Fruit fly (Drosophila melanogaster) whole organism, embryonic: Measurements from ENCODE around the gene CG8135.
A peak's percentile ranks its signal among the peaks of the same experiment; 100 is the strongest.

ENCODE experiments used
- Bgb ChIP-seq: fragments of 200-800 bp; sonication (Bioruptor generic); IDR thresholded peaks from 2 replicates; pipeline ENCODE4 v1.3.6; 2022; ENCODE audit warnings: missing biosample characterization, missing genetic modification characterization; ENCODE audit not compliant: partially characterized antibody
- Bteb2 ChIP-seq: fragments of 200-800 bp; sonication (Bioruptor generic); optimal IDR thresholded peaks from 2 replicates; lab custom pipeline; 2016; ENCODE audit warnings: missing biosample characterization, missing genetic modification characterization
- CG12659 ChIP-seq: fragments of 200-800 bp; sonication (Bioruptor generic); optimal IDR thresholded peaks from 3 replicates; lab custom pipeline; 2017; ENCODE audit warnings: mild to moderate bottlenecking, missing biosample characterization, missing genetic modification reagents, missing genetic modification characterization
- CG12744 ChIP-seq: fragments of 200-800 bp; sonication (Bioruptor generic); optimal IDR thresholded peaks from 2 replicates; lab custom pipeline; 2016; ENCODE audit warnings: missing biosample characterization, missing genetic modification characterization
- CG13624 ChIP-seq: fragments of 200-800 bp; sonication (Bioruptor generic); optimal IDR thresholded peaks from 2 replicates; lab custom pipeline; 2016; ENCODE audit warnings: missing biosample characterization, missing genetic modification characterization
- CG15601 ChIP-seq: fragments of 200-800 bp; sonication (Bioruptor generic); optimal IDR thresholded peaks from 3 replicates; lab custom pipeline; 2019; ENCODE audit warnings: missing biosample characterization, mild to moderate bottlenecking, missing genetic modification characterization, moderate library complexity
- CG16779 ChIP-seq: fragments of 200-800 bp; sonication (Bioruptor generic); IDR thresholded peaks from 2 replicates; pipeline ENCODE4 v1.3.6; 2022; ENCODE audit warnings: missing biosample characterization, missing genetic modification characterization
- CG17612 ChIP-seq: fragments of 200-800 bp; sonication (Bioruptor generic); IDR thresholded peaks from 2 replicates; pipeline ENCODE4 v1.3.6; 2022; ENCODE audit warnings: missing biosample characterization, missing genetic modification characterization
- CG17802 ChIP-seq: fragments of 200-800 bp; sonication (Bioruptor generic); optimal IDR thresholded peaks from 2 replicates; lab custom pipeline; 2018; ENCODE audit warnings: missing biosample characterization, mild to moderate bottlenecking, missing genetic modification characterization, moderate library complexity
- CG1792 ChIP-seq: fragments of 200-800 bp; sonication (Bioruptor generic); optimal IDR thresholded peaks from 2 replicates; lab custom pipeline; 2016; ENCODE audit warnings: missing biosample characterization, missing genetic modification characterization
- CG2116 ChIP-seq: fragments of 200-800 bp; sonication (Bioruptor generic); optimal IDR thresholded peaks from 3 replicates; lab custom pipeline; 2018; ENCODE audit warnings: missing biosample characterization, mild to moderate bottlenecking, missing genetic modification characterization
- CG5180 ChIP-seq: fragments of 200-800 bp; sonication (Bioruptor generic); optimal IDR thresholded peaks from 3 replicates; lab custom pipeline; 2017; ENCODE audit warnings: missing biosample characterization, missing genetic modification characterization, mild to moderate bottlenecking, moderate library complexity, missing genetic modification reagents
- CG7839 ChIP-seq: fragments of 200-800 bp; sonication (Bioruptor generic); optimal IDR thresholded peaks from 3 replicates; lab custom pipeline; 2018; ENCODE audit warnings: missing biosample characterization, mild to moderate bottlenecking, missing genetic modification characterization, moderate library complexity
- CG9437 ChIP-seq: fragments of 200-800 bp; sonication (Bioruptor generic); optimal IDR thresholded peaks from 2 replicates; lab custom pipeline; 2018; ENCODE audit warnings: missing biosample characterization, mild to moderate bottlenecking, missing genetic modification characterization
- CG9609 ChIP-seq: fragments of 200-800 bp; sonication (Bioruptor generic); optimal IDR thresholded peaks from 3 replicates; lab custom pipeline; 2016; ENCODE audit warnings: missing biosample characterization, missing genetic modification characterization
- CG9727 ChIP-seq: fragments of 200-800 bp; sonication (Bioruptor generic); optimal IDR thresholded peaks from 3 replicates; lab custom pipeline; 2017; ENCODE audit warnings: missing biosample characterization, mild to moderate bottlenecking, missing genetic modification characterization
- CG9817 ChIP-seq: fragments of 200-800 bp; sonication (Bioruptor generic); optimal IDR thresholded peaks from 2 replicates; lab custom pipeline; 2018; ENCODE audit warnings: missing biosample characterization, mild to moderate bottlenecking, missing genetic modification characterization, moderate library complexity
- Camta ChIP-seq: fragments of 200-800 bp; sonication (Bioruptor generic); optimal IDR thresholded peaks from 2 replicates; lab custom pipeline; 2016; ENCODE audit warnings: missing biosample characterization, missing genetic modification characterization
- Dip3 ChIP-seq: fragments of 200-800 bp; sonication (Bioruptor generic); optimal IDR thresholded peaks from 3 replicates; lab custom pipeline; 2016; ENCODE audit warnings: missing biosample characterization, missing genetic modification characterization
- Hr51 ChIP-seq, 2 experiments: fragments of 200-800 bp; sonication (Bioruptor generic); optimal IDR thresholded peaks; 2 replicates in 1 of 2; 3 replicates in 1 of 2; lab custom pipeline; 2016 to 2018; ENCODE audit warnings: missing biosample characterization in 2 of 2, missing genetic modification characterization in 2 of 2, mild to moderate bottlenecking in 1 of 2, moderate library complexity in 1 of 2
- Lpt ChIP-seq: fragments of >200 bp; optimal IDR thresholded peaks from 2 replicates; lab custom pipeline; 2018; ENCODE audit warnings: missing biosample characterization, missing genetic modification characterization
- Opbp ChIP-seq: fragments of 200-800 bp; sonication (Bioruptor generic); IDR thresholded peaks from 3 replicates; pipeline ENCODE4 v1.3.6; 2022; ENCODE audit warnings: missing biosample characterization, missing genetic modification characterization; ENCODE audit not compliant: partially characterized antibody
- Optix ChIP-seq: fragments of 200-800 bp; sonication (Bioruptor generic); IDR thresholded peaks from 3 replicates; pipeline ENCODE4 v1.3.6; 2022; ENCODE audit warnings: missing biosample characterization, missing genetic modification characterization
- Side ChIP-seq: fragments of 200-800 bp; sonication (Bioruptor generic); optimal IDR thresholded peaks from 2 replicates; lab custom pipeline; 2016; ENCODE audit warnings: missing biosample characterization, missing genetic modification characterization
- Sox102F ChIP-seq: fragments of 200-800 bp; sonication (Bioruptor generic); optimal IDR thresholded peaks from 2 replicates; lab custom pipeline; 2018; ENCODE audit warnings: missing biosample characterization, mild to moderate bottlenecking, missing genetic modification characterization, moderate library complexity
- Stat92E ChIP-seq, 3 experiments: fragments of >200 bp in 2 of 3; fragments of 200-800 bp in 1 of 3; sonication (Bioruptor generic) in 1 of 3; optimal IDR thresholded peaks; 2 replicates each; lab custom pipeline; 2017 to 2019; ENCODE audit warnings: missing biosample characterization in 3 of 3, missing genetic modification characterization in 3 of 3, mild to moderate bottlenecking in 1 of 3, moderate library complexity in 1 of 3
- Usf ChIP-seq: fragments of 200-800 bp; sonication (Bioruptor generic); optimal IDR thresholded peaks from 2 replicates; lab custom pipeline; 2017; ENCODE audit warnings: missing genotype, missing biosample characterization, missing genetic modification characterization
- al ChIP-seq: fragments of 200-800 bp; sonication (Bioruptor generic); IDR thresholded peaks from 2 replicates; pipeline ENCODE4 v1.3.6; 2022; ENCODE audit warnings: missing biosample characterization, missing genetic modification characterization
- corto ChIP-seq: fragments of 200-800 bp; sonication (Bioruptor generic); optimal IDR thresholded peaks from 2 replicates; lab custom pipeline; 2016; ENCODE audit warnings: missing biosample characterization, mild to moderate bottlenecking, missing genetic modification characterization, moderate library complexity
- ftz-f1 ChIP-seq: fragments of 200-800 bp; sonication (Bioruptor generic); optimal IDR thresholded peaks from 2 replicates; lab custom pipeline; 2016; ENCODE audit warnings: missing biosample characterization, missing genetic modification characterization
- hbn ChIP-seq: fragments of 200-800 bp; sonication (Bioruptor generic); IDR thresholded peaks from 2 replicates; pipeline ENCODE4 v1.3.6; 2022; ENCODE audit warnings: missing biosample characterization, missing genetic modification characterization; ENCODE audit not compliant: partially characterized antibody
- hkb ChIP-seq, 2 experiments: fragments of 200-800 bp in 1 of 2; fragments of >200 bp in 1 of 2; sonication (Bioruptor generic) in 1 of 2; IDR thresholded peaks in 1 of 2; optimal IDR thresholded peaks in 1 of 2; 2 replicates each; pipeline versions ENCODE4 v1.3.6 to Lab custom; 2017 to 2022; ENCODE audit warnings: missing biosample characterization in 1 of 2, missing genetic modification characterization in 1 of 2
- hth ChIP-seq: fragments of >200 bp; optimal IDR thresholded peaks from 2 replicates; lab custom pipeline; 2017; ENCODE audit warnings: inconsistent platforms
- kah ChIP-seq: fragments of 200-800 bp; sonication (Bioruptor generic); optimal IDR thresholded peaks from 2 replicates; lab custom pipeline; 2018; ENCODE audit warnings: missing biosample characterization, mild to moderate bottlenecking, missing genetic modification characterization
- lbe ChIP-seq: fragments of 200-800 bp; sonication (Bioruptor generic); optimal IDR thresholded peaks from 2 replicates; lab custom pipeline; 2016; ENCODE audit warnings: missing biosample characterization, mild to moderate bottlenecking, missing genetic modification characterization
- org-1 ChIP-seq: fragments of 200-800 bp; sonication (Bioruptor generic); optimal IDR thresholded peaks from 2 replicates; lab custom pipeline; 2017; ENCODE audit warnings: missing biosample characterization, missing genetic modification characterization
- pfk ChIP-seq: fragments of 200-800 bp; sonication (Bioruptor generic); optimal IDR thresholded peaks from 2 replicates; lab custom pipeline; 2018; ENCODE audit warnings: missing biosample characterization, mild to moderate bottlenecking, missing genetic modification characterization, moderate library complexity
- pho ChIP-seq: fragments of 200-800 bp; sonication (Bioruptor generic); optimal IDR thresholded peaks from 2 replicates; lab custom pipeline; 2016; ENCODE audit warnings: missing biosample characterization, missing genetic modification characterization
- pnt ChIP-seq: fragments of 200-800 bp; sonication (Bioruptor generic); optimal IDR thresholded peaks from 3 replicates; lab custom pipeline; 2016; ENCODE audit warnings: missing biosample characterization, missing genetic modification characterization
- pzg ChIP-seq: fragments of 200-800 bp; sonication (Bioruptor generic); optimal IDR thresholded peaks from 3 replicates; lab custom pipeline; 2018; ENCODE audit warnings: missing biosample characterization, mild to moderate bottlenecking, missing genetic modification characterization, moderate library complexity
- sc ChIP-seq, 3 experiments: fragments of >200 bp in 2 of 3; fragments of 200-800 bp in 1 of 3; sonication (Bioruptor generic) in 1 of 3; optimal IDR thresholded peaks; 2 replicates in 2 of 3; 3 replicates in 1 of 3; lab custom pipeline; 2017; ENCODE audit warnings: mild to moderate bottlenecking in 1 of 3, missing biosample characterization in 1 of 3, missing genetic modification characterization in 1 of 3, missing genetic modification reagents in 1 of 3
- so ChIP-seq: fragments of 200-800 bp; sonication (Bioruptor generic); IDR thresholded peaks from 3 replicates; pipeline ENCODE4 v1.3.6; 2022; ENCODE audit warnings: missing biosample characterization, missing genetic modification characterization
- sr ChIP-seq: fragments of 200-800 bp; sonication (Bioruptor generic); IDR thresholded peaks from 3 replicates; pipeline ENCODE4 v1.3.6; 2022; ENCODE audit warnings: missing biosample characterization, missing genetic modification characterization
- stc ChIP-seq: fragments of 200-800 bp; sonication (Bioruptor generic); IDR thresholded peaks from 2 replicates; pipeline ENCODE4 v1.3.6; 2022; ENCODE audit warnings: missing biosample characterization, missing genetic modification characterization
- toy ChIP-seq: fragments of 200-800 bp; sonication (Bioruptor generic); IDR thresholded peaks from 2 replicates; pipeline ENCODE4 v1.3.6; 2022; ENCODE audit warnings: missing biosample characterization, missing genetic modification characterization
- ttk ChIP-seq: fragments of 200-800 bp; sonication (Bioruptor generic); IDR thresholded peaks from 2 replicates; pipeline ENCODE4 v2.1.2; 2022; ENCODE audit warnings: missing biosample characterization, missing genetic modification characterization
- wdn ChIP-seq: fragments of 200-800 bp; sonication (Bioruptor generic); IDR thresholded peaks from 2 replicates; pipeline ENCODE4 v1.3.6; 2022; ENCODE audit warnings: missing biosample characterization, missing genetic modification characterization
- zen ChIP-seq: fragments of 200-800 bp; sonication (Bioruptor generic); optimal IDR thresholded peaks from 3 replicates; lab custom pipeline; 2018; ENCODE audit warnings: missing biosample characterization, mild to moderate bottlenecking, missing genetic modification characterization, moderate library complexity
- zfh1 ChIP-seq: fragments of 200-800 bp; sonication (Bioruptor generic); IDR thresholded peaks from 3 replicates; pipeline ENCODE4 v1.3.6; 2022; ENCODE audit warnings: missing biosample characterization, missing genetic modification characterization

Gene CG8135

dm6 chr3R:9393542-9394025 lies 10.6 kb upstream of the CG8135 start (continued):
- TF ChIP-seq Sox102F (peak; percentile 59), Usf (peak; percentile 21), ttk (GFP tag; lab: Robert Waterston, UW) (peak; percentile 54; the same call in 1 of the 2 replicates), CG17612 (GFP tag; lab: Robert Waterston, UW) (0 out of 2 replicates have a peak, but pooled peaks have one; percentile 39), CG15601 (tag; lab: Kevin White, UChicago) (peak; percentile 82), pho (GFP tag; lab: Kevin White, UChicago) (no peak), Bgb (GFP tag; lab: Robert Waterston, UW) (no peak), CG5180 (no peak), CG9817 (tag; lab: Kevin White, UChicago) (peak; percentile 33), CG16779 (GFP tag; lab: Robert Waterston, UW) (0 out of 2 replicates have a peak, but pooled peaks have one; percentile 24), CG12659 (GFP tag; lab: Kevin White, UChicago) (peak; percentile 47), zfh1 (GFP tag; lab: Robert Waterston, UW) (peak; percentile 76), Optix (GFP tag; lab: Robert Waterston, UW) (0 out of 3 replicates have a peak, but pooled peaks have one; percentile 35), CG2116 (peak; percentile 46), sr (GFP tag; lab: Robert Waterston, UW) (no peak; the same call in 2 of the 3 replicates), org-1 (peak; percentile 42), pfk (no peak), Dip3 (GFP tag; lab: Kevin White, UChicago) (no peak), toy (no peak), stc (peak; percentile 53; the same call in 1 of the 2 replicates), pzg (GFP tag; lab: Kevin White, UChicago) (no peak), CG7839 (tag; lab: Kevin White, UChicago) (peak; percentile 76), Opbp (GFP tag; lab: Robert Waterston, UW) (no peak), al (GFP tag; lab: Robert Waterston, UW) (peak; percentile 22; the same call in 1 of the 2 replicates), Lpt (GFP tag; lab: Kevin White, UChicago) (no peak), CG9437 (GFP tag; lab: Kevin White, UChicago) (peak; percentile 34), CG9727 (GFP tag; lab: Kevin White, UChicago) (peak; percentile 82), Stat92E (GFP tag; optimal IDR thresholded peaks at IDR 0.05; lab: Kevin White, UChicago) (peak in 1 of 3 experiments; percentile 7), CG1792 (no peak), hbn (GFP tag; lab: Robert Waterston, UW) (no peak), so (GFP tag; lab: Robert Waterston, UW) (peak; percentile 80), hkb (optimal IDR thresholded peaks at IDR 0.05; lab: Kevin White, UChicago) (no peak), hkb (GFP tag; IDR thresholded peaks at IDR 0.05; lab: Robert Waterston, UW) (peak; percentile 75), Side (GFP tag; lab: Kevin White, UChicago) (peak; percentile 29), kah (GFP tag; lab: Kevin White, UChicago) (peak; percentile 64), CG12744 (no peak), corto (GFP tag; lab: Kevin White, UChicago) (peak; percentile 59), ftz-f1 (GFP tag; lab: Kevin White, UChicago) (no peak), CG13624 (GFP tag; lab: Kevin White, UChicago) (no peak), CG17802 (tag; lab: Kevin White, UChicago) (peak; percentile 13), sc (optimal IDR thresholded peaks at IDR 0.05; lab: Kevin White, UChicago) (no peak), sc (GFP tag; optimal IDR thresholded peaks at IDR 0.05; lab: Kevin White, UChicago) (peak; percentile 73), zen (peak; percentile 50), CG9609 (GFP tag; lab: Kevin White, UChicago) (peak; percentile 7), wdn (GFP tag; lab: Robert Waterston, UW) (no peak), Hr51 (GFP tag; optimal IDR thresholded peaks at IDR 0.05; lab: Kevin White, UChicago) (peak in 1 of 2 experiments; percentile 9), lbe (GFP tag; lab: Kevin White, UChicago) (peak; percentile 90), pnt (peak; percentile 46), Bteb2 (GFP tag; lab: Kevin White, UChicago) (no peak), hth (lab: Kevin White, UChicago) (no peak), Camta (GFP tag; lab: Kevin White, UChicago) (peak; percentile 36)
